Worm (Caenorhabditis elegans) whole organism, early embryonic: ENCODE measurements around the gene C12D8.9.

Source experiments
- ets-7 ChIP-seq: sonication (generic microtip); optimal IDR thresholded peaks from 2 replicates; lab custom pipeline; 2016; ENCODE audit warnings: missing genotype, missing genetic modification characterization, missing compliant biosample characterization
- tbx-11 ChIP-seq: fragments of 200-800 bp; sonication (Bioruptor generic); IDR thresholded peaks from 2 replicates; pipeline ENCODE4 v1.3.6; 2022; ENCODE audit warnings: missing genetic modification characterization, missing compliant biosample characterization

- TF ChIP-seq ets-7, result no peak
- no peak for TF ChIP-seq tbx-11 (GFP tag; lab: Robert Waterston, UW)
Measured at ce11 chrV:10260460-10260859, 17.5 kb upstream of the C12D8.9 start, which contains the start of gene sri-18.
